Worm (Caenorhabditis elegans): ENCODE data around the gene inos-1.

inos-1 gene

ce11 chrII:11681136-11681824 lies 18.8 kb downstream of the inos-1 start, which contains the start of the genes sfxn-1.4 and C47D12.4:
TSS of gene sfxn-1.4 (minus strand) at chrII:11681236.
TSS of gene C47D12.4 (plus strand) at chrII:11681774.
- TF ChIP-seq hrde-1 (tag; optimal IDR thresholded peaks at IDR 0.05; ENCODE audit: borderline replicate concordance) (no peak), chd-7 (tag; optimal IDR thresholded peaks at IDR 0.05) (no peak), ztf-22 (GFP tag; optimal IDR thresholded peaks at IDR 0.05) (no peak), dpl-1 (GFP tag; optimal IDR thresholded peaks at IDR 0.05) (no peak), F39B2.1 (GFP tag; IDR thresholded peaks at IDR 0.05) (no peak), K12H6.12 (tag; optimal IDR thresholded peaks at IDR 0.05) (no peak), Y79H2A.3 (GFP tag; conservative IDR thresholded peaks at IDR 0.05) (no peak), athp-1 (tag; optimal IDR thresholded peaks at IDR 0.05) (no peak), ceh-27 (GFP tag; optimal IDR thresholded peaks at IDR 0.05) (no peak), C17E4.6 (GFP tag; IDR thresholded peaks at IDR 0.05) (no peak), nfya-2 (GFP tag; IDR thresholded peaks at IDR 0.05) (no peak), madf-6 (GFP tag; IDR thresholded peaks at IDR 0.05) (no peak)

DNA sequence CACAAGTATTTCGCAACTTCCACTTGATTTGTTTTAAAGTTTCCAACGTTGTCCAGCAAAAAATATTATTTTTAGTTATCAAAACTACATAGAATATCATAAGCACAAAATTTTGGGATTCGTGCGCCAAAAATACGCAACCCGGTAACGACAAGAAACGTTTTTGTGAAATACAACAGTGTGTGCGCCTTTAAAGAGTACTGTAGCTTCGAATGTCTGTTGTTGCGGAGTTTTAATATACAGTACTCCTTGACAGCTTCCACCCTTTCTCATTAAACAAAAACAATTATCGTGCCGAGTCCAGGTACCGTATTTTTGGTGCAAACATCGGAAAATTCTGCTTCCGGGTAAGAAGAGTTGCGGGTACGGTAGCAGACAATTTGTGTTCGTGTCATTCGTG lies 19.9 kb downstream of the inos-1 start:
- TF ChIP-seq lsl-1 (GFP tag; optimal IDR thresholded peaks at IDR 0.05) (peak; percentile 91), cebp-1 (GFP tag; IDR thresholded peaks at IDR 0.05) (no peak), cebp-1 (tag; optimal IDR thresholded peaks at IDR 0.05) (peak; percentile 69), xnd-1 (tag; optimal IDR thresholded peaks at IDR 0.05) (peak; percentile 12), nhr-179 (tag; optimal IDR thresholded peaks at IDR 0.05) (no peak), F57C9.4 (tag; optimal IDR thresholded peaks at IDR 0.05) (no peak), B0019.2 (GFP tag; conservative IDR thresholded peaks at IDR 0.05) (peak; percentile 63; the same call in 1 of the 2 replicates), madf-6 (GFP tag; IDR thresholded peaks at IDR 0.05) (peak; percentile 42; the same call in 1 of the 2 replicates)

DNA sequence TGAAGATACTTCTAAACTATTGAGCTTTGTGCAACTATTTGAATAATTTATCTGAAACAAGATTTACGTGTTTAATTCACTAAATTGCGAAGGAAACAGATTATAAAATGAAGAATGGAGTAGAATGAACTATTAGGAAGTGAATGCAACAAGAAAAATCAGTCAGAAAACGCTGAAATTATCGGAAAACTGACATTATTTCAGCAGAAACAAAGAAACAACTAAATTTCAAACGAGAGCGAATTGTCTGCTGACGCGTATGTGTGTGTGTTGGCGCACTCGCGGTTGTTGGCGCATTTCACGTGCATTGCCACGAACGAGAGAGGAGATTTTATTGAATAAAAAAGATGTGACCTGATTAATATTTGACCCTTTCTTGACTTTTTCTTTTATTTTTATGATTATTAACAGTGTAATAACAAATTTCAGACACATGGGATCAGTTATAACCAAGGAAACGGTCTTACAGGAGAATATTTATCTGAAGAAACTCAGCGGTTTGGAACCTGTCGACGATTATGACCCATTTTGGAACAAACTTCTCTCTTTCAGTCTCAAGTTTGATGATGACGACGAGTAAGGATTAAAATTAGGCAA lies 24.1 kb downstream of the inos-1 start, which contains the start of the genes trr-1 and C47D12.2:
trr-1 (minus strand) TSS at position 51 of the 597 bp plus-strand sequence.
C47D12.2 (plus strand) TSS at position 430 of the 597 bp plus-strand sequence.
- TF ChIP-seq F55B11.4 (tag; optimal IDR thresholded peaks at IDR 0.05; ENCODE audit: borderline replicate concordance, insufficient read depth) (no peak), mcd-1 (GFP tag; IDR thresholded peaks at IDR 0.05) (peak; percentile 70), ekl-4 (GFP tag; IDR thresholded peaks at IDR 0.05) (no peak), ztf-25 (GFP tag; IDR thresholded peaks at IDR 0.05) (no peak), ztf-22 (GFP tag; optimal IDR thresholded peaks at IDR 0.05) (no peak), egl-44 (GFP tag; IDR thresholded peaks at IDR 0.05) (no peak), attf-6 (GFP tag; IDR thresholded peaks at IDR 0.05) (no peak), lag-1 (GFP tag; IDR thresholded peaks at IDR 0.05) (no peak), rcor-1 (GFP tag; IDR thresholded peaks at IDR 0.05) (peak; percentile 32; the same call in 1 of the 2 replicates), lsl-1 (GFP tag; optimal IDR thresholded peaks at IDR 0.05) (peak; percentile 68), attf-5 (GFP tag; optimal IDR thresholded peaks at IDR 0.05) (peak; percentile 84), lin-54 (GFP tag; optimal IDR thresholded peaks at IDR 0.05) (peak; percentile 83), dox-1 (GFP tag; IDR thresholded peaks at IDR 0.05) (peak; percentile 82), tbp1 (GFP tag; optimal IDR thresholded peaks at IDR 0.05) (peak; percentile 35), tlf-1 (GFP tag; optimal IDR thresholded peaks at IDR 0.05) (peak; percentile 32), ZK185.1 (tag; optimal IDR thresholded peaks at IDR 0.05; ENCODE audit: poor library complexity, severe bottlenecking) (peak; percentile 60), nhr-80 (tag; optimal IDR thresholded peaks at IDR 0.05) (peak; percentile 42), Y67H2A.10 (GFP tag; conservative IDR thresholded peaks at IDR 0.05) (no peak), B0336.3 (GFP tag; IDR thresholded peaks at IDR 0.05) (0 out of 2 replicates have a peak, but pooled peaks have one; percentile 18), hrde-1 (tag; optimal IDR thresholded peaks at IDR 0.05; ENCODE audit: borderline replicate concordance) (no peak), efl-1 (GFP tag; optimal IDR thresholded peaks at IDR 0.05) (peak; percentile 43), F33H1.4 (GFP tag; IDR thresholded peaks at IDR 0.05) (peak; percentile 50), B0035.1 (tag; optimal IDR thresholded peaks at IDR 0.05) (no peak), D2030.7 (GFP tag; IDR thresholded peaks at IDR 0.05) (peak; percentile 34; the same call in 1 of the 2 replicates), pbrm-1 (GFP tag; IDR thresholded peaks at IDR 0.05) (0 out of 2 replicates have a peak, but pooled peaks have one; percentile 51), madf-6 (GFP tag; IDR thresholded peaks at IDR 0.05) (peak; percentile 71), F52B5.7 (tag; optimal IDR thresholded peaks at IDR 0.05) (no peak), let-526 (GFP tag; IDR thresholded peaks at IDR 0.05) (no peak)

Data from whole organism, young adult.